Fruit fly (Drosophila melanogaster) Kc167 (cell line): Measurements from ENCODE around the gene CG14130.

Experiments used
- Myc ChIP-seq: fragments of >200 bp; optimal IDR thresholded peaks from 2 replicates; lab custom pipeline; 2017; ENCODE audit warnings: missing external identifiers
- Sin3A ChIP-seq: fragments of >200 bp; optimal IDR thresholded peaks from 2 replicates; lab custom pipeline; 2018; ENCODE audit warnings: missing external identifiers
- h ChIP-seq: fragments of >200 bp; optimal IDR thresholded peaks from 3 replicates; lab custom pipeline; 2018; ENCODE audit warnings: missing external identifiers
- insv ChIP-seq: fragments of >200 bp; optimal IDR thresholded peaks from 3 replicates; lab custom pipeline; 2018; ENCODE audit warnings: missing external identifiers
- psq ChIP-seq: fragments of >200 bp; optimal IDR thresholded peaks from 2 replicates; lab custom pipeline; 2017; ENCODE audit warnings: missing external identifiers
- ttk ChIP-seq: sonication (Bioruptor generic); optimal IDR thresholded peaks from 2 replicates; lab custom pipeline; 2017; ENCODE audit warnings: missing external identifiers

DNA sequence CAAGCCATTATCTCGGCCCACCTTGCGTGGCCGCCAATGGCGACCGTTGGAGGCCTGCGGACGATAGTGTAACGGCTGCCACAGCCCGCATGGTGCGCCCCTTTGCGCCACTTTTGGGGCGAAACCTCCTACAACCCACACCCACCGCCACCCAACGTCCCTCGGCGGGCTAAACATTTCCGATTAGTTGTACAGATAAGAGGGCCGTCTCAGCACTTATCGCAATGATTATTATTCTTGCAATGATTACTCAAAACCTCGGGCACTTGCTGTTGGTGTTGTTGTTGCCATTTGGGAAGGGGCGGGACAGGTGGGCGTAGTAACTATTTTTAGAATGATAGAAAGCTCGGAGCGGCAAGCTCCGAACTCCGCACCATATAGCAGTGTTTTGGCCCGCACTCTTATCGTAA lies 42.6 kb upstream of the CG14130 start:
- TF ChIP-seq h (lab: Kevin White, UChicago) (no peak), psq (lab: Kevin White, UChicago) (no peak), Sin3A (lab: Kevin White, UChicago) (no peak), ttk (lab: Kevin White, UChicago) (no peak), Myc (lab: Kevin White, UChicago) (no peak), insv (lab: Kevin White, UChicago) (no peak)
